Worm (Caenorhabditis elegans) whole organism, mixed stage, embryonic: ENCODE measurements around the gene srw-141.

Experiments
- elt-1 ChIP-seq: sonication (generic microtip); optimal IDR thresholded peaks from 2 replicates; lab custom pipeline; 2017; ENCODE audit warnings: missing genetic modification characterization, mild to moderate bottlenecking, missing compliant biosample characterization, antibody characterized with exemption, moderate library complexity, borderline replicate concordance; ENCODE audit not compliant: insufficient read depth
- lin-13 ChIP-seq: fragments of 150-350 bp; optimal IDR thresholded peaks from 2 replicates; lab custom pipeline; 2014; ENCODE audit warnings: missing biosample characterization, missing genetic modification characterization
- mep-1 ChIP-seq: fragments of 150-350 bp; optimal IDR thresholded peaks from 2 replicates; lab custom pipeline; 2017; ENCODE audit warnings: missing biosample characterization, missing genetic modification reagents, missing genetic modification characterization, inconsistent platforms
- nhr-12 ChIP-seq: fragments of 150-350 bp; optimal IDR thresholded peaks from 2 replicates; lab custom pipeline; 2014; ENCODE audit warnings: missing biosample characterization, missing genetic modification characterization
- nhr-76 ChIP-seq: sonication (generic microtip); optimal IDR thresholded peaks from 2 replicates; lab custom pipeline; 2017; ENCODE audit warnings: missing biosample characterization, missing genetic modification characterization
- pha-4 ChIP-seq: fragments of 150-350 bp; optimal IDR thresholded peaks from 2 replicates; lab custom pipeline; 2018; ENCODE audit warnings: missing biosample characterization, missing genetic modification reagents, missing genetic modification characterization

DNA sequence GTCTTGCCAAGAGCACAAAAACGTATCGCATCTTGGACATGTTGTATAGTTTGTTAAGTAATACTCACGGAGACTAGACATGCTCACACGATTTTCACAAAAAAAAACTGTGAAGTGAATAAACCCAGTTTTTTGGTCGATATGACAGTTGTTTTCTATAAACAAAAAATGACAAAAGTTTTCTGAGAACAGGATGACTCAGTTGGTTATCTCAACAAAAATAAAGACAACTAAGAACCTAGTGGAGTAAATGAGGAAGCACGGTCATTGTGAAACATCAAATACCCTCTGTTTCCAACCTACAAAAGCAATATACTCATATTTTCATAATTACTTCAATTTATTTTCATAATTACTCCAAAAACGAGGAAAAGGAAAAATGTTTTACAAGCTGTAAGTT, 7.2 kb upstream of the srw-141 start, which contains the start of gene srh-87:
- no peak for TF ChIP-seq lin-13 (tag; lab: Kevin White, UChicago)
- no peak for TF ChIP-seq mep-1 (tag; lab: Kevin White, UChicago)
- TF ChIP-seq pha-4 (tag; lab: Kevin White, UChicago): no peak
- no peak for TF ChIP-seq elt-1 (tag; lab: Kevin White, UChicago)
- no peak for TF ChIP-seq nhr-12
- TF ChIP-seq nhr-76 (tag; lab: Kevin White, UChicago): no peak
